Worm (Caenorhabditis elegans) whole organism, L2 larva: ENCODE data around the gene zmp-1.

ENCODE experiments used
- C34F6.9 ChIP-seq: fragments of 150-350 bp; optimal IDR thresholded peaks from 2 replicates; lab custom pipeline; 2014; ENCODE audit warnings: missing biosample characterization, missing genetic modification characterization
- F13H6.1 ChIP-seq: sonication (generic microtip); optimal IDR thresholded peaks from 2 replicates; lab custom pipeline; 2016; ENCODE audit warnings: missing genetic modification characterization, missing compliant biosample characterization
- R02D3.7 ChIP-seq: fragments of 150-350 bp; optimal IDR thresholded peaks from 2 replicates; lab custom pipeline; 2014; ENCODE audit warnings: missing biosample characterization, missing genetic modification characterization
- Y55F3AM.14 ChIP-seq: fragments of 200-800 bp; sonication (Bioruptor generic); optimal IDR thresholded peaks from 2 replicates; lab custom pipeline; 2018; ENCODE audit warnings: mild to moderate bottlenecking, missing genetic modification characterization, missing compliant biosample characterization
- ZK546.5 ChIP-seq: sonication (generic microtip); optimal IDR thresholded peaks from 2 replicates; lab custom pipeline; 2017; ENCODE audit warnings: missing biosample characterization, missing genetic modification characterization
- alr-1 ChIP-seq: fragments of 150-350 bp; optimal IDR thresholded peaks from 2 replicates; lab custom pipeline; 2014; ENCODE audit warnings: missing biosample characterization, missing genetic modification characterization
- aly-2 ChIP-seq: fragments of 150-350 bp; optimal IDR thresholded peaks from 2 replicates; lab custom pipeline; 2014; ENCODE audit warnings: missing biosample characterization, missing genetic modification characterization
- ama-1 ChIP-seq: fragments of 150-350 bp; optimal IDR thresholded peaks from 2 replicates; lab custom pipeline; 2018; ENCODE audit warnings: inconsistent platforms
- blmp-1 ChIP-seq: sonication (generic microtip); optimal IDR thresholded peaks from 2 replicates; lab custom pipeline; 2017; ENCODE audit warnings: missing genetic modification characterization, mild to moderate bottlenecking, missing compliant biosample characterization, antibody characterized with exemption, moderate library complexity; ENCODE audit not compliant: insufficient read depth
- ceh-16 ChIP-seq: fragments of 150-350 bp; optimal IDR thresholded peaks from 2 replicates; lab custom pipeline; 2014; ENCODE audit warnings: missing biosample characterization, missing genetic modification characterization
- ceh-82 ChIP-seq: fragments of 150-350 bp; optimal IDR thresholded peaks from 2 replicates; lab custom pipeline; 2014; ENCODE audit warnings: missing biosample characterization, missing genetic modification characterization
- crh-2 ChIP-seq: sonication (generic microtip); optimal IDR thresholded peaks from 2 replicates; lab custom pipeline; 2017; ENCODE audit warnings: missing biosample characterization, missing genetic modification characterization
- egl-27 ChIP-seq: sonication (generic microtip); optimal IDR thresholded peaks from 3 replicates; lab custom pipeline; 2017; ENCODE audit warnings: missing biosample characterization, missing genetic modification reagents, missing genetic modification characterization
- elt-3 ChIP-seq: sonication (generic microtip); optimal IDR thresholded peaks from 2 replicates; lab custom pipeline; 2017; ENCODE audit warnings: missing biosample characterization, missing genetic modification characterization
- fos-1 ChIP-seq: fragments of 150-350 bp; optimal IDR thresholded peaks from 2 replicates; lab custom pipeline; 2014; ENCODE audit warnings: missing biosample characterization, missing genetic modification characterization
- lin-11 ChIP-seq: fragments of 150-350 bp; sonication (generic microtip); optimal IDR thresholded peaks from 2 replicates; lab custom pipeline; 2014; ENCODE audit warnings: missing biosample characterization, missing genetic modification characterization, inconsistent platforms, mixed read lengths
- lin-39 ChIP-seq: fragments of 150-350 bp; optimal IDR thresholded peaks from 2 replicates; lab custom pipeline; 2014; ENCODE audit warnings: missing biosample characterization, missing genetic modification reagents, missing genetic modification characterization
- lsy-2 ChIP-seq, 2 experiments: fragments of 150-350 bp in 1 of 2; sonication (generic microtip) in 1 of 2; optimal IDR thresholded peaks; 2 replicates each; lab custom pipeline; 2014 to 2017; ENCODE audit warnings: missing biosample characterization in 2 of 2, missing genetic modification characterization in 2 of 2
- mab-5 ChIP-seq: fragments of 150-350 bp; optimal IDR thresholded peaks from 2 replicates; lab custom pipeline; 2014; ENCODE audit warnings: missing biosample characterization, missing genetic modification characterization
- mbf-1 ChIP-seq: sonication (generic microtip); optimal IDR thresholded peaks from 2 replicates; lab custom pipeline; 2017; ENCODE audit warnings: missing biosample characterization, missing genetic modification characterization
- mdl-1 ChIP-seq, 2 experiments: fragments of 150-350 bp in 1 of 2; sonication (generic microtip) in 1 of 2; optimal IDR thresholded peaks; 2 replicates each; lab custom pipeline; 2017; ENCODE audit warnings: missing biosample characterization in 2 of 2, missing genetic modification characterization in 2 of 2
- nhr-11 ChIP-seq: fragments of 150-350 bp; optimal IDR thresholded peaks from 2 replicates; lab custom pipeline; 2014; ENCODE audit warnings: missing biosample characterization, missing genetic modification characterization
- nhr-12 ChIP-seq: fragments of 150-350 bp; optimal IDR thresholded peaks from 2 replicates; lab custom pipeline; 2014; ENCODE audit warnings: missing biosample characterization, missing genetic modification characterization
- nhr-129 ChIP-seq: fragments of 150-350 bp; optimal IDR thresholded peaks from 2 replicates; lab custom pipeline; 2014; ENCODE audit warnings: missing biosample characterization, missing genetic modification characterization
- nhr-21 ChIP-seq: fragments of 150-350 bp; optimal IDR thresholded peaks from 2 replicates; lab custom pipeline; 2014; ENCODE audit warnings: missing biosample characterization, missing genetic modification characterization
- nhr-23 ChIP-seq: fragments of 150-350 bp; optimal IDR thresholded peaks from 2 replicates; lab custom pipeline; 2014; ENCODE audit warnings: missing biosample characterization, missing genetic modification reagents, missing genetic modification characterization
- nhr-237 ChIP-seq: fragments of 150-350 bp; optimal IDR thresholded peaks from 2 replicates; lab custom pipeline; 2014; ENCODE audit warnings: missing biosample characterization, missing genetic modification characterization
- nhr-25 ChIP-seq: fragments of 150-350 bp; sonication (generic microtip); optimal IDR thresholded peaks from 3 replicates; lab custom pipeline; 2014; ENCODE audit warnings: missing biosample characterization, missing genetic modification characterization
- nhr-6 ChIP-seq: fragments of 150-350 bp; optimal IDR thresholded peaks from 2 replicates; lab custom pipeline; 2014; ENCODE audit warnings: missing biosample characterization, missing genetic modification characterization
- nhr-77 ChIP-seq: fragments of 150-350 bp; optimal IDR thresholded peaks from 2 replicates; lab custom pipeline; 2014; ENCODE audit warnings: missing biosample characterization, missing genetic modification characterization
- sem-4 ChIP-seq: fragments of 150-350 bp; optimal IDR thresholded peaks from 2 replicates; lab custom pipeline; 2014; ENCODE audit warnings: missing biosample characterization, missing genetic modification reagents, missing genetic modification characterization
- sma-3 ChIP-seq: sonication (generic microtip); optimal IDR thresholded peaks from 2 replicates; lab custom pipeline; 2016; ENCODE audit warnings: missing genetic modification reagents, missing genetic modification characterization, missing compliant biosample characterization
- sma-9 ChIP-seq, 2 experiments: fragments of 150-350 bp in 1 of 2; sonication (generic microtip) in 1 of 2; optimal IDR thresholded peaks; 2 replicates each; lab custom pipeline; 2014 to 2016; ENCODE audit warnings: missing genetic modification characterization in 2 of 2, mild to moderate bottlenecking in 1 of 2, missing biosample characterization in 1 of 2, missing compliant biosample characterization in 1 of 2, missing genetic modification reagents in 1 of 2, moderate library complexity in 1 of 2
- snpc-4 ChIP-seq: fragments of 150-350 bp; optimal IDR thresholded peaks from 2 replicates; lab custom pipeline; 2014; ENCODE audit warnings: missing biosample characterization, missing genetic modification characterization
- unc-39 ChIP-seq: fragments of 150-350 bp; optimal IDR thresholded peaks from 2 replicates; lab custom pipeline; 2014; ENCODE audit warnings: missing biosample characterization, missing genetic modification characterization
- unc-55 ChIP-seq: fragments of 150-350 bp; sonication (generic microtip); optimal IDR thresholded peaks from 3 replicates; lab custom pipeline; 2014; ENCODE audit warnings: missing biosample characterization, missing genetic modification reagents, missing genetic modification characterization
- unc-62 ChIP-seq: fragments of 150-350 bp; optimal IDR thresholded peaks from 2 replicates; lab custom pipeline; 2014; ENCODE audit warnings: missing biosample characterization, missing genetic modification reagents, missing genetic modification characterization
- zag-1 ChIP-seq: fragments of 150-350 bp; optimal IDR thresholded peaks from 2 replicates; lab custom pipeline; 2014; ENCODE audit warnings: missing biosample characterization, missing genetic modification characterization
- ztf-1 ChIP-seq: fragments of 200-800 bp; sonication (Bioruptor generic); conservative IDR thresholded peaks from 2 replicates; pipeline ENCODE4 v1.3.6; 2022; ENCODE audit warnings: missing genetic modification characterization, missing compliant biosample characterization
- ztf-11 ChIP-seq: sonication (generic microtip); optimal IDR thresholded peaks from 2 replicates; lab custom pipeline; 2017; ENCODE audit warnings: missing biosample characterization, missing genetic modification characterization
- ztf-4 ChIP-seq: fragments of 150-350 bp; optimal IDR thresholded peaks from 2 replicates; lab custom pipeline; 2014; ENCODE audit warnings: missing biosample characterization, missing genetic modification characterization

Gene zmp-1

DNA sequence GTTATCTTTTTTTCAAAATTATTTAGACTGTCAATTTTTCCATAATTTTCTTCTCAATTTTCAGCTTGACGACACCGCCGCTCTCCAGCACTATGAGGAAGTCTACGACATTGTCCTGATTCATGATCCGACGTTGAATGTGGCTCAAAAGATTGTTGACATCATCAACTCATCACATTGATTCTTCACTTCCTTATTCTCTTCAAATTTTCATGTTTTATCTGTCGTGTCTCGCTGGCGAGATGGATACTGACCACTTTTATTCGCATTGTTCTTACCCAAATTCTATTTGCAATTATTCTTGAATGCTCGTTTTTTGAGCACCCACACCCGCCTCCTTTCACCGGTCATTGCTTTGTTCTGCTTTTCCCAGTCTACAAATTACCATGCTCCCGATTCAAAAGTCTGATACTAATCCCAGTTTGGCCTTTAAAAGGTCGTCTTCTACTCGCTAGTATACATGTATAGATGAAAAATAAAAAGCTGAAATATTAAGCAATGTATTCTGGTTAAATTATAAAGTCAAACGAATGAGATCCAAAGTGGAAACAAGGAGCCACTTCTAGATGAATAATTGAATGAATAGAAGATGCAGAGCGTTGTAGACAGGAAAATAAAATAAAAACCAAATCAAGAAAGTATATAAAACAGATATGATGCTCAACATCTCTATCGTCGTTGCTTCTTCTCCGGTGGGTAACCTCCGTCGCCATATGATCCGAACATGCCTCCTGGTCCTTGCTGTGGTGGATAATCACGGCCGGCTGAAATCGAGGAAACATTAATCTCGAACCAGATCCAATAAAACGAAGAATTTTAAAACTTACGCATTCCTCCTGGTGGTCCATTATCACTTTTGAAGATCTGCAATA, 20.5 kb upstream of the zmp-1 start:
- peak; percentile 68 for TF ChIP-seq nhr-25
- TF ChIP-seq blmp-1 (tag; lab: Kevin White, UChicago) = peak; percentile 16
- no peak for TF ChIP-seq ztf-11 (tag; lab: Kevin White, UChicago)
- peak; percentile 70 for TF ChIP-seq ztf-4 (tag; lab: Kevin White, UChicago)

DNA sequence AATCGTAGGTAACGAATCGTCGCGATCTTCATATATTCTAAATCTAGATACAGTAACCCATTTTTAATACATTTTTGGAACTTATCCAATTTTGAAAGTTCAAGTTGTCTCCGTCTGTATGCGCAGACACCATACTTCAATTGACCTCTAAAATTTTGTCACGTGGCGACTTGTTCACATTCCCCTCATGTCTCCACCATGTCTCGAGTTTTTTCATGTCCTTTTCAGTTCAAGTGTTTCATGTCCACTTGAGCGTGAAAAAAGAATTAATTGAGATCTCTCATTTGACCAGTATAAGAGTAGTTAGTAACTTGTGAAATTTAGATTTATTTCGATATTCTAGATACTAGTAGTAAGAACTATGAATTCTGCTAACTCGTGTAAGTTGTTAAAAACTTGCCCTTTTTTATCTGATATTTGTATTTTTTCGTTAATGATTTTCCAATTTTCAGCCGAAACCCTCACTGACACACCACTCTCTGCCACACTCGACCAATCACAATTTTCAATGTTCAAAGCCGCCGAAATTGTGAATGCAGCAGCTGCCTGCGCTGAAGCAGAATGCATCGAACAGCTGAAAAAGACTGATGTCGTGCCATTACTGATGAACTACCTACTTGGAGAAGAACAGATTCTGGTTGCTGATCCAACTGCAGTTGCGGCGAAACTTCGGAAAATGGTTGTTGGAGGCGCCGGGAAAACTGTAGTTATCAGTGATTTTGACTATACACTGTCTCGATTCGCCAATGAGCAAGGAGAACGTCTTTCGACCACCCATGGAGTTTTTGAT, 19.0 kb upstream of the zmp-1 start:
- TF ChIP-seq unc-39 (tag; lab: Kevin White, UChicago) (no peak), snpc-4 (tag; lab: Kevin White, UChicago) (no peak), ZK546.5 (no peak), aly-2 (tag; lab: Kevin White, UChicago) (no peak), sma-3 (GFP tag; lab: Kevin White, UChicago) (peak; percentile 69), ama-1 (lab: Kevin White, UChicago) (no peak), nhr-237 (tag; lab: Kevin White, UChicago) (no peak), ztf-1 (no peak), nhr-23 (tag; lab: Kevin White, UChicago) (no peak), sma-9 (GFP tag; optimal IDR thresholded peaks at IDR 0.05; lab: Kevin White, UChicago) (peak; percentile 77), sma-9 (tag; optimal IDR thresholded peaks at IDR 0.05; lab: Kevin White, UChicago) (no peak), nhr-6 (peak; percentile 57), nhr-21 (tag; lab: Kevin White, UChicago) (no peak), zag-1 (no peak), lsy-2 (tag; optimal IDR thresholded peaks at IDR 0.05; lab: Kevin White, UChicago) (peak in 1 of 2 experiments; percentile 38), R02D3.7 (tag; lab: Kevin White, UChicago) (no peak), unc-55 (no peak), nhr-11 (tag; lab: Kevin White, UChicago) (no peak), F13H6.1 (tag; lab: Kevin White, UChicago) (no peak), Y55F3AM.14 (GFP tag; lab: Kevin White, UChicago) (no peak), unc-62 (no peak), mab-5 (tag; lab: Kevin White, UChicago) (no peak), ztf-4 (tag; lab: Kevin White, UChicago) (no peak), ceh-16 (tag; lab: Kevin White, UChicago) (no peak), blmp-1 (tag; lab: Kevin White, UChicago) (peak; percentile 18), C34F6.9 (tag; lab: Kevin White, UChicago) (no peak), nhr-77 (no peak), elt-3 (tag; lab: Kevin White, UChicago) (no peak), lin-39 (tag; lab: Kevin White, UChicago) (no peak), fos-1 (tag; lab: Kevin White, UChicago) (peak; percentile 12), nhr-25 (peak; percentile 83), mbf-1 (tag; lab: Kevin White, UChicago) (no peak), sem-4 (no peak), mdl-1 (tag; optimal IDR thresholded peaks at IDR 0.05; lab: Kevin White, UChicago) (peak; percentile 12 to 43), egl-27 (tag; lab: Kevin White, UChicago) (no peak), crh-2 (tag; lab: Kevin White, UChicago) (peak; percentile 25), nhr-12 (tag; lab: Kevin White, UChicago) (no peak), ztf-11 (tag; lab: Kevin White, UChicago) (no peak), nhr-129 (tag; lab: Kevin White, UChicago) (peak; percentile 60), alr-1 (no peak), ceh-82 (tag; lab: Kevin White, UChicago) (no peak), lin-11 (no peak)
